Worm (Caenorhabditis elegans): Measurements from ENCODE around the gene pap-2.

pap-2 gene

ce11 chrII:9606485-9607036 lies 2.6 kb downstream of the pap-2 start:
- TF ChIP-seq him-1 (tag; optimal IDR thresholded peaks at IDR 0.05) = no peak
- TF ChIP-seq dao-5 (tag; optimal IDR thresholded peaks at IDR 0.05) = no peak
- TF ChIP-seq W03F9.2 (tag; optimal IDR thresholded peaks at IDR 0.05) = no peak

DNA sequence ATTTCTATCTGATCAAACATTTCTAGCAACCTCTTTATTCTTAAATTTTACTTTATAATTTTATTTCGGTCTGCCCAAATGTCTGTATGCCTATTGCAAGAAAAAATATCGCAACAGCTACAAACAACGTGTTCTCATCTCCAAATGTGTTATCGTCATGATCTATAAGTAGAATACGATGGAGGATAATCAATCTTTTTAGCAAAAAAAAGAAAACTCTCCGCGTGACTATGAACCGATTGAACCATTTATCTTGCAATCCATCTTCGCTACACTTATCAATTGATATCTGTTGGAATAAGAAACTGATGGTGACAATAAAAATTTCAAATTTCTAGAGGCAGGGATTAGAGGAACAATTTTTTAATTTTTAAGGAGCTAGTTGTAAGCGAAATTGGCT lies 3.2 kb downstream of the pap-2 start:
- TF ChIP-seq him-1 (tag; optimal IDR thresholded peaks at IDR 0.05) = no peak
- no peak for TF ChIP-seq W03F9.2 (tag; optimal IDR thresholded peaks at IDR 0.05)
- no peak for TF ChIP-seq dao-5 (tag; optimal IDR thresholded peaks at IDR 0.05)

DNA sequence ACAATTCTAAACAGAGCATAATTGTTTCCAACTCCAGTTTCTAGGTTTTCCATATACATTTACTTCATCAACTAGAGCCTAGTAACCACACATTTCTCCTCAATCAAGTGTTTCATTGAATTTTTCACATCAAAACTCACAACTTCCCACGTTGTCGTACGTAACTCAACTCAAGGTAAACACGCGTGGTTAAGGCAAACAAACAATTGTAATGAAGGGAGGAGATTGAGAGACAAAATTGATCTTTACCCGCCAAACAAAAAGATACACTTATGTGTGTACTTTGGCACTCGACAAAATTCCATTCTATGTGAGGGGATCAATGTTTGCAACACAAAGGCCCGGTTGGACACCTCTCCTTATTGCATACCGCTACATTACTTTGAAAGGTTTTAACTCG lies 3.9 kb downstream of the pap-2 start, which contains the start of gene nhr-19:
TSS of gene nhr-19 (minus strand) at position 191 of the 400 bp plus-strand sequence.
- no peak for TF ChIP-seq him-1 (tag; optimal IDR thresholded peaks at IDR 0.05)
- no peak for TF ChIP-seq dao-5 (tag; optimal IDR thresholded peaks at IDR 0.05)
- TF ChIP-seq W03F9.2 (tag; optimal IDR thresholded peaks at IDR 0.05) = no peak

ce11 chrII:9604685-9605084 lies 4.5 kb downstream of the pap-2 start:
- no peak for TF ChIP-seq him-1 (tag; optimal IDR thresholded peaks at IDR 0.05)

ce11 chrII:9604063-9604462 lies 5.1 kb downstream of the pap-2 start:
- TF ChIP-seq W03F9.2 (tag; optimal IDR thresholded peaks at IDR 0.05) = no peak
- TF ChIP-seq dao-5 (tag; optimal IDR thresholded peaks at IDR 0.05) = no peak
- no peak for TF ChIP-seq him-1 (tag; optimal IDR thresholded peaks at IDR 0.05)

ce11 chrII:9603419-9603818 lies 5.8 kb downstream of the pap-2 start:
- TF ChIP-seq him-1 (tag; optimal IDR thresholded peaks at IDR 0.05) = no peak
- peak; percentile 71 for TF ChIP-seq W03F9.2 (tag; optimal IDR thresholded peaks at IDR 0.05)

ce11 chrII:9602566-9602965 lies 6.6 kb downstream of the pap-2 start:
- TF ChIP-seq W03F9.2 (tag; optimal IDR thresholded peaks at IDR 0.05) (no peak), him-1 (tag; optimal IDR thresholded peaks at IDR 0.05) (no peak), dao-5 (tag; optimal IDR thresholded peaks at IDR 0.05) (no peak)

DNA sequence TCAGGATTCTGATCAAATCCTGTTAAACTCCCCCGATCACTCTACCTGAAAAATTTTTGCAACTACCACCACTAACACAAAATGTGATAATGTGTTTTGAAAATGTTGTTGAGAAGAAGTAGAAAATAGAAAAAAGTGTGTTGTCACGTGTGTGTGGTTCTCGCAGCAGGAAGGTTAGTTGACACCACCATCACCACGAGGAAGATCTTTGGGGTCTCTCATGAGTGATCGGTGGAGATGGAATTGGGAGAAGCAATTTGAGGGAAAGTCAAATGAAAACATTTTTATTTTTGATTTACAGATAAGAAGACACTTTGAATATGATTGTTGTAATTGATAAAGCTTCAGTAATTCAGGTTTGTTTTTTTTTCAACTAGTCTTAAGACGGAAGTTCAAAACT lies 7.5 kb downstream of the pap-2 start:
- TF ChIP-seq W03F9.2 (tag; optimal IDR thresholded peaks at IDR 0.05) = no peak
- no peak for TF ChIP-seq dao-5 (tag; optimal IDR thresholded peaks at IDR 0.05)
- no peak for TF ChIP-seq him-1 (tag; optimal IDR thresholded peaks at IDR 0.05)

DNA sequence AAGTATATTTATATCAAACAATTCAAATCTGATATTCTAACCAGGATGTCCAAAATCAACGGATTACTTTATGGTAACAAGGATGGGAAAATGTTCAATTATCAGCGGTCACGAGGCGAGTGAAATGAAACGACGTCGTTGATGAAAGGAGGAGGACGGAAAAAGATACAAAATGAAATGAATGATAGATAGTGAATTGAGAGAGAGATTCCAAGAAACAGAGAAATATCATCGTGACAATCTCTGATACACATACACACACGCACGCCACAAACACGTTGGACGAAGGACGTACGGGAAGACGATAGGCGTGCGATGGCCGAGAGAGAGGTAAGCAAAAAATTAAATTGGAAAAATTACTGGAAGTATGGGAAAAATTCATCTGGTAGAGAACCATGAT lies 8.1 kb downstream of the pap-2 start:
- TF ChIP-seq W03F9.2 (tag; optimal IDR thresholded peaks at IDR 0.05) = peak; percentile 29
- TF ChIP-seq him-1 (tag; optimal IDR thresholded peaks at IDR 0.05) = no peak

- TF ChIP-seq W03F9.2 (tag; optimal IDR thresholded peaks at IDR 0.05) (no peak), dao-5 (tag; optimal IDR thresholded peaks at IDR 0.05) (no peak), him-1 (tag; optimal IDR thresholded peaks at IDR 0.05) (no peak)
Observed at ce11 chrII:9600022-9600722, 9.0 kb downstream of the pap-2 start.

DNA sequence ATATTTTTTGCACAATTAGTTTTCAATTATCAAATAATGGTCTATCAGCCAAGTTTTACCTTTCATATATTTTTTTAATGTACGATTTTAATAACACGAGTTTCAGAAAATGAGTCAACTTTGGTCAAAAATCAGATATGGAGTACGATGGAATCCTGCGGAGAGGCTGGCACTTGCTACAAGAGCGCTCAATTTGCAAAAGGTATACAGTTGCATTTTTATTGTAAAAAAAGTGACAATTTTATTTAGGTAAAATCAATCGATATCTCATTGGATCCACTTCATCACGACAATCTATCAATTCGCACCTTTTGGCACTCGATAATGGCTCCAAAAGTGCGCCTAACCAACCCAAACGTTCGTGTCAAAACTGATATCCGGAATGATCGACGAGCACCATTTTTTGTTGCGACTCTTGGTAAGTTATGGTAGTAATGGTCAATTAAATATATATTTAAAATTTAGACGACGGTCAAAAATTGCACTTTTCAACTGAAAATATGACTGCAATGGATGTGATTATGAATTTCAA lies 11.6 kb downstream of the pap-2 start, which contains the start of gene mrpl-53:
TSS of gene mrpl-53 (plus strand) at position 107 of the 532 bp plus-strand sequence.
- TF ChIP-seq dao-5 (tag; optimal IDR thresholded peaks at IDR 0.05) (no peak), him-1 (tag; optimal IDR thresholded peaks at IDR 0.05) (no peak), W03F9.2 (tag; optimal IDR thresholded peaks at IDR 0.05) (no peak)

DNA sequence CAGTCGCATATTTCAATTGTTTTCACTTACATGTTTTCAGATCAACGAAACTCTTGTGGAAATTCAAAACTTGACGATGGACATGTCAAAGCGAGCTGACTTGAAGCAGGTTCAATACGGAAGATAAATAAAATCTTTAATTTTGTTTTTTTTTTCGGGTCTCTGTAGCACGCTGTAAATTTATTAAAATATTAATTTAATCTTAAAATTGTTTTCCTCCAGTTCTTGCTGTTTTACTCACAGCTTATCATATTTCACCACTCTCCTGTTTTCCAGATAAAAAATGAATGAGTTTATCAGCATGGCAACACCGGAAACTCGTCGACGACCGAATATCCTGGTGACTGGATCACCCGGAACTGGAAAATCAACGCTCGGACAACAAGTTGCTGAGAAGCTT lies 12.8 kb downstream of the pap-2 start, which contains the start of gene E02H1.6:
TSS of gene E02H1.6 (plus strand) at position 301 of the 400 bp plus-strand sequence.
- TF ChIP-seq dao-5 (tag; optimal IDR thresholded peaks at IDR 0.05) (no peak), W03F9.2 (tag; optimal IDR thresholded peaks at IDR 0.05) (no peak), him-1 (tag; optimal IDR thresholded peaks at IDR 0.05) (no peak)

- TF ChIP-seq dao-5 (tag; optimal IDR thresholded peaks at IDR 0.05) (no peak), him-1 (tag; optimal IDR thresholded peaks at IDR 0.05) (no peak), W03F9.2 (tag; optimal IDR thresholded peaks at IDR 0.05) (no peak)
Observed at ce11 chrII:9594924-9595323, 14.3 kb downstream of the pap-2 start, which contains the start of gene E02H1.5. TSS of gene E02H1.5 (plus strand) at chrII:9595224.

DNA sequence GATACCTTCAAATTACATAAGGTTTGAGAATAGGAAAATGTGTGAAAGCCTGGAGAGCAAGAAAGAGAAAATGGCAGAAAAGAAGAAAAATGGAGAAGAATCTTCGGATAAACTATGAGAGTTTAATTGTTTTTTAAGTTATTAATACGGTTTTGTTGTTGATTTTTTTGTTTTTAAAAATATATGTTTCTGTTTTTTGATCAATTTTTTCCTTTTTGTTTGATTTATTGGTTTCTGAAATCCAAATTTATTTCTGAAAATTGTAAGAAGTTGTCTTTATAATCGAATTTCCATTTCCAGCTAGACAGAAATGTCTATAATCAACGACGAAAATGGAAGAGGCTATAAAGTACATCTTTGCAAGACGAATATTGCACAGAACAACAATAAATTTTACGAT lies 16.5 kb downstream of the pap-2 start, which contains the start of gene parp-2:
TSS of gene parp-2 (plus strand) at position 301 of the 400 bp plus-strand sequence.
- TF ChIP-seq W03F9.2 (tag; optimal IDR thresholded peaks at IDR 0.05) = no peak
- no peak for TF ChIP-seq him-1 (tag; optimal IDR thresholded peaks at IDR 0.05)
- TF ChIP-seq dao-5 (tag; optimal IDR thresholded peaks at IDR 0.05) = no peak

Data from whole organism, L4/young adult.